Worm (Caenorhabditis elegans) whole organism, early embryonic: ENCODE measurements around the gene F31D4.5.

ENCODE experiments used
- F13C5.2 ChIP-seq: sonication (generic microtip); optimal IDR thresholded peaks from 2 replicates; lab custom pipeline; 2017; ENCODE audit warnings: mild to moderate bottlenecking, missing genetic modification characterization, inconsistent platforms, missing compliant biosample characterization
- aly-1 ChIP-seq: sonication (generic microtip); optimal IDR thresholded peaks from 2 replicates; lab custom pipeline; 2016; ENCODE audit warnings: missing genetic modification characterization, missing compliant biosample characterization
- ama-1 ChIP-seq: fragments of 150-350 bp; optimal IDR thresholded peaks from 2 replicates; lab custom pipeline; 2014
- ceh-36 ChIP-seq: sonication (generic microtip); optimal IDR thresholded peaks from 2 replicates; lab custom pipeline; 2016; ENCODE audit warnings: missing genetic modification characterization, inconsistent platforms, missing compliant biosample characterization
- flt-1 ChIP-seq: fragments of 200-800 bp; sonication (Bioruptor generic); IDR thresholded peaks from 2 replicates; pipeline ENCODE4 v1.3.6; 2022; ENCODE audit warnings: missing genetic modification characterization, missing compliant biosample characterization
- hmbx-1 ChIP-seq: sonication (generic microtip); optimal IDR thresholded peaks from 2 replicates; lab custom pipeline; 2016; ENCODE audit warnings: mild to moderate bottlenecking, missing genetic modification characterization, missing compliant biosample characterization
- pes-1 ChIP-seq: fragments of 200-800 bp; sonication (Bioruptor generic); IDR thresholded peaks from 2 replicates; pipeline ENCODE4 v1.3.6; 2022; ENCODE audit warnings: missing genetic modification reagents, missing genetic modification characterization, missing compliant biosample characterization
- scrt-1 ChIP-seq: fragments of 200-800 bp; sonication (Bioruptor generic); IDR thresholded peaks from 2 replicates; pipeline ENCODE4 v1.3.6; 2022; ENCODE audit warnings: missing genetic modification characterization, missing compliant biosample characterization
- sea-1 ChIP-seq: fragments of 200-800 bp; sonication (Bioruptor generic); conservative IDR thresholded peaks from 2 replicates; pipeline ENCODE4 v1.3.6; 2022; ENCODE audit warnings: missing genetic modification characterization, missing compliant biosample characterization
- tbx-37 ChIP-seq: fragments of 200-800 bp; sonication (Bioruptor generic); conservative IDR thresholded peaks from 2 replicates; pipeline ENCODE4 v1.3.6; 2022; ENCODE audit warnings: missing genetic modification reagents, missing genetic modification characterization, missing compliant biosample characterization

- no peak for TF ChIP-seq tbx-37
- TF ChIP-seq ama-1, result no peak
- TF ChIP-seq hmbx-1, result no peak
- no peak for TF ChIP-seq scrt-1 (GFP tag; lab: Robert Waterston, UW)
- TF ChIP-seq pes-1 (GFP tag; lab: Robert Waterston, UW), result no peak
- no peak for TF ChIP-seq ceh-36
- no peak for TF ChIP-seq sea-1 (GFP tag; lab: Robert Waterston, UW)
- no peak for TF ChIP-seq F13C5.2 (tag; lab: Kevin White, UChicago)
- no peak for TF ChIP-seq flt-1 (GFP tag; lab: Robert Waterston, UW)
- no peak for TF ChIP-seq aly-1 (tag; lab: Kevin White, UChicago)
These were observed 25.3 kb downstream of the F31D4.5 start, which contains the start of gene unc-80 for ce11 chrV:20879069-20879667.
